3 fruit fly cellular contexts compared by ENCODE assay signal in genomic region chrX:16143012-16143411, dm6.
TF ChIP-seq lines count a peak whose summit lies in the region.

No protein-coding gene starts in this region.

TF ChIP-seq in whole organism, prepupa, 60 proteins besides CTCF, POLR2A, EP300 and RAD21:
- TF ChIP-seq esn (GFP tag; optimal IDR thresholded peaks at IDR 0.05; lab: Kevin White, UChicago) (peak; percentile 45), svp (GFP tag; lab: Kevin White, UChicago) (peak; percentile 67), CG16779 (tag; optimal IDR thresholded peaks at IDR 0.05; lab: Kevin White, UChicago) (no peak), Smox (GFP tag; optimal IDR thresholded peaks at IDR 0.05; lab: Kevin White, UChicago) (peak; percentile 22), CG6792 (GFP tag; optimal IDR thresholded peaks at IDR 0.05; lab: Kevin White, UChicago) (peak; percentile 5), ss (GFP tag; optimal IDR thresholded peaks at IDR 0.05; lab: Kevin White, UChicago) (peak in 1 of 2 experiments; percentile 28), Gug (GFP tag; IDR thresholded peaks at IDR 0.05; lab: Robert Waterston, UW) (no peak), CG31627 (GFP tag; optimal IDR thresholded peaks at IDR 0.05; lab: Kevin White, UChicago) (no peak), Hr38 (GFP tag; optimal IDR thresholded peaks at IDR 0.05; lab: Kevin White, UChicago) (no peak), spab (GFP tag; optimal IDR thresholded peaks at IDR 0.05; lab: Kevin White, UChicago) (no peak), net (GFP tag; optimal IDR thresholded peaks at IDR 0.05; lab: Kevin White, UChicago) (peak; percentile 5), Hr39 (GFP tag; optimal IDR thresholded peaks at IDR 0.05; lab: Kevin White, UChicago) (peak; percentile 28), CG10669 (GFP tag; optimal IDR thresholded peaks at IDR 0.05; lab: Kevin White, UChicago) (peak; percentile 17), Eip78C (GFP tag; lab: Kevin White, UChicago) (peak; percentile 79), Hr4 (GFP tag; optimal IDR thresholded peaks at IDR 0.05; lab: Kevin White, UChicago) (no peak), CG3032 (tag; optimal IDR thresholded peaks at IDR 0.05; lab: Kevin White, UChicago) (peak; percentile 9), CG6808 (GFP tag; optimal IDR thresholded peaks at IDR 0.05; lab: Kevin White, UChicago) (peak; percentile 6), Met (GFP tag; optimal IDR thresholded peaks at IDR 0.05; lab: Kevin White, UChicago) (peak; percentile 42), cyc (GFP tag; optimal IDR thresholded peaks at IDR 0.05; lab: Kevin White, UChicago) (peak; percentile 33), fd59A (GFP tag; optimal IDR thresholded peaks at IDR 0.05; lab: Kevin White, UChicago) (peak; percentile 18), CG6163 (GFP tag; IDR thresholded peaks at IDR 0.05; lab: Robert Waterston, UW) (no peak), CG3919 (GFP tag; optimal IDR thresholded peaks at IDR 0.05; lab: Kevin White, UChicago) (peak; percentile 5), Ets21C (GFP tag; optimal IDR thresholded peaks at IDR 0.05; lab: Kevin White, UChicago) (peak; percentile 5), topi (GFP tag; optimal IDR thresholded peaks at IDR 0.05; lab: Kevin White, UChicago) (peak; percentile 20), lz (GFP tag; optimal IDR thresholded peaks at IDR 0.05; lab: Kevin White, UChicago) (peak; percentile 28)

TF ChIP-seq in whole organism, pupa, 21 proteins besides CTCF, POLR2A, EP300 and RAD21:
- TF ChIP-seq CG9948 (tag; optimal IDR thresholded peaks at IDR 0.05; lab: Kevin White, UChicago) (peak; percentile 22), CG32121 (GFP tag; IDR thresholded peaks at IDR 0.05; lab: Robert Waterston, UW) (no peak), Ets98B (GFP tag; IDR thresholded peaks at IDR 0.05; lab: Robert Waterston, UW) (no peak), CG12605 (GFP tag; IDR thresholded peaks at IDR 0.05; lab: Robert Waterston, UW) (no peak), CG8301 (tag; optimal IDR thresholded peaks at IDR 0.05; lab: Kevin White, UChicago) (no peak), rn (GFP tag; IDR thresholded peaks at IDR 0.05; lab: Robert Waterston, UW) (no peak), CG4496 (GFP tag; IDR thresholded peaks at IDR 0.05; lab: Robert Waterston, UW) (no peak), CG17806 (tag; optimal IDR thresholded peaks at IDR 0.05; lab: Kevin White, UChicago) (no peak), Snoo (tag; optimal IDR thresholded peaks at IDR 0.05; lab: Kevin White, UChicago) (no peak), EcR (GFP tag; optimal IDR thresholded peaks at IDR 0.05; lab: Kevin White, UChicago) (no peak), CG10348 (GFP tag; IDR thresholded peaks at IDR 0.05; lab: Robert Waterston, UW) (no peak), CG8159 (tag; optimal IDR thresholded peaks at IDR 0.05; lab: Kevin White, UChicago) (peak; percentile 21), CG13204 (GFP tag; optimal IDR thresholded peaks at IDR 0.05; lab: Kevin White, UChicago) (no peak), CG15710 (tag; optimal IDR thresholded peaks at IDR 0.05; lab: Kevin White, UChicago) (no peak), Pif1A (GFP tag; optimal IDR thresholded peaks at IDR 0.05; lab: Kevin White, UChicago) (no peak), D1 (tag; optimal IDR thresholded peaks at IDR 0.05; lab: Kevin White, UChicago) (no peak), fd96Ca (GFP tag; IDR thresholded peaks at IDR 0.05; lab: Robert Waterston, UW) (no peak), CG34367 (tag; optimal IDR thresholded peaks at IDR 0.05; lab: Kevin White, UChicago) (no peak), Pif1B (GFP tag; optimal IDR thresholded peaks at IDR 0.05; lab: Kevin White, UChicago) (no peak), CG14655 (GFP tag; optimal IDR thresholded peaks at IDR 0.05; lab: Kevin White, UChicago) (peak; percentile 5), gl (tag; optimal IDR thresholded peaks at IDR 0.05; lab: Kevin White, UChicago) (no peak)

TF ChIP-seq in whole organism, wandering third instar larva, 38 proteins besides CTCF, POLR2A, EP300 and RAD21:
- TF ChIP-seq GATAd (GFP tag; optimal IDR thresholded peaks at IDR 0.05; lab: Kevin White, UChicago): no peak
- TF ChIP-seq Dif (GFP tag; optimal IDR thresholded peaks at IDR 0.05; lab: Kevin White, UChicago; ENCODE audit: partially characterized antibody): no peak
- TF ChIP-seq CrebA (GFP tag; optimal IDR thresholded peaks at IDR 0.05; lab: Kevin White, UChicago; ENCODE audit: borderline replicate concordance): no peak
- TF ChIP-seq dsf (GFP tag; optimal IDR thresholded peaks at IDR 0.05; lab: Kevin White, UChicago; ENCODE audit: borderline replicate concordance): no peak
- TF ChIP-seq Dfd (GFP tag; optimal IDR thresholded peaks at IDR 0.05; lab: Kevin White, UChicago): no peak
- no peak for TF ChIP-seq Hr83 (GFP tag; optimal IDR thresholded peaks at IDR 0.05; lab: Kevin White, UChicago; ENCODE audit: poor library complexity, severe bottlenecking)
- TF ChIP-seq CG9705 (GFP tag; optimal IDR thresholded peaks at IDR 0.05; lab: Kevin White, UChicago): no peak
- TF ChIP-seq jim (GFP tag; optimal IDR thresholded peaks at IDR 0.05; lab: Kevin White, UChicago): no peak
- no peak for TF ChIP-seq tai (GFP tag; optimal IDR thresholded peaks at IDR 0.05; lab: Kevin White, UChicago)
- TF ChIP-seq ey (GFP tag; optimal IDR thresholded peaks at IDR 0.05; lab: Kevin White, UChicago): no peak
- no peak for TF ChIP-seq Rel (GFP tag; optimal IDR thresholded peaks at IDR 0.05; lab: Kevin White, UChicago)
- no peak for TF ChIP-seq Rel (tag; optimal IDR thresholded peaks at IDR 0.05; lab: Kevin White, UChicago)
- no peak for TF ChIP-seq sv (GFP tag; optimal IDR thresholded peaks at IDR 0.05; lab: Kevin White, UChicago)
- no peak for TF ChIP-seq Mio (GFP tag; optimal IDR thresholded peaks at IDR 0.05; lab: Kevin White, UChicago)
- TF ChIP-seq psq (GFP tag; optimal IDR thresholded peaks at IDR 0.05; lab: Kevin White, UChicago): no peak
- TF ChIP-seq Sp1 (GFP tag; optimal IDR thresholded peaks at IDR 0.05; lab: Kevin White, UChicago): no peak
- TF ChIP-seq rgr (GFP tag; optimal IDR thresholded peaks at IDR 0.05; lab: Kevin White, UChicago): no peak
- TF ChIP-seq sage (GFP tag; optimal IDR thresholded peaks at IDR 0.05; lab: Kevin White, UChicago): no peak
- TF ChIP-seq woc (GFP tag; optimal IDR thresholded peaks at IDR 0.05; lab: Kevin White, UChicago): peak; percentile 24
- no peak for TF ChIP-seq Hr78 (GFP tag; optimal IDR thresholded peaks at IDR 0.05; lab: Kevin White, UChicago)
- TF ChIP-seq N (GFP tag; optimal IDR thresholded peaks at IDR 0.05; lab: Kevin White, UChicago): no peak
- no peak for TF ChIP-seq HLH106 (tag; optimal IDR thresholded peaks at IDR 0.05; lab: Kevin White, UChicago)
- peak in 1 of 2 experiments; percentile 21 for TF ChIP-seq foxo (GFP tag; optimal IDR thresholded peaks at IDR 0.05; lab: Kevin White, UChicago)
- TF ChIP-seq usp (GFP tag; optimal IDR thresholded peaks at IDR 0.05; lab: Kevin White, UChicago): no peak
- TF ChIP-seq fru (GFP tag; optimal IDR thresholded peaks at IDR 0.05; lab: Kevin White, UChicago): peak; percentile 13
- peak; percentile 22 for TF ChIP-seq br (GFP tag; optimal IDR thresholded peaks at IDR 0.05; lab: Kevin White, UChicago)
TF ChIP-seq in whole organism, wandering third instar larva: peak in this region for 4.
